Fruit fly (Drosophila melanogaster): ENCODE results near the gene CG33258.

- TF ChIP-seq Pif1B (GFP tag; optimal IDR thresholded peaks at IDR 0.05), result peak; percentile 45
- peak; percentile 45 for TF ChIP-seq gl (tag; optimal IDR thresholded peaks at IDR 0.05)
- TF ChIP-seq Pif1A (GFP tag; optimal IDR thresholded peaks at IDR 0.05), result peak; percentile 50
- 0 out of 2 replicates have a peak, but pooled peaks have one; percentile 12 for TF ChIP-seq Ets98B (GFP tag; IDR thresholded peaks at IDR 0.05)
- TF ChIP-seq rn (GFP tag; IDR thresholded peaks at IDR 0.05), result no peak
- no peak for TF ChIP-seq CG12605 (GFP tag; IDR thresholded peaks at IDR 0.05)
- no peak for TF ChIP-seq Snoo (tag; optimal IDR thresholded peaks at IDR 0.05)
- TF ChIP-seq CG8159 (tag; optimal IDR thresholded peaks at IDR 0.05), result peak; percentile 25
- TF ChIP-seq EcR (GFP tag; optimal IDR thresholded peaks at IDR 0.05), result peak; percentile 33
- peak; percentile 13 for TF ChIP-seq CG14655 (GFP tag; optimal IDR thresholded peaks at IDR 0.05)
- no peak for TF ChIP-seq CG34367 (tag; optimal IDR thresholded peaks at IDR 0.05)
- TF ChIP-seq CG17806 (tag; optimal IDR thresholded peaks at IDR 0.05), result no peak
Observed at dm6 chr3L:16052145-16053025, 30.0 kb upstream of the CG33258 start.

All from whole organism, pupa.